Worm (Caenorhabditis elegans) whole organism, late embryonic: ENCODE data around the gene srx-102.

ENCODE experiments used
- ceh-22 ChIP-seq: sonication (generic microtip); optimal IDR thresholded peaks from 2 replicates; lab custom pipeline; 2017; ENCODE audit warnings: missing biosample characterization, missing genetic modification characterization
- ceh-34 ChIP-seq: sonication (generic microtip); optimal IDR thresholded peaks from 2 replicates; lab custom pipeline; 2016; ENCODE audit warnings: mild to moderate bottlenecking, missing genetic modification characterization, missing compliant biosample characterization
- ceh-9 ChIP-seq: sonication (generic microtip); optimal IDR thresholded peaks from 2 replicates; lab custom pipeline; 2016; ENCODE audit warnings: mild to moderate bottlenecking, missing genetic modification characterization, inconsistent platforms, missing compliant biosample characterization
- ets-4 ChIP-seq: sonication (generic microtip); optimal IDR thresholded peaks from 2 replicates; lab custom pipeline; 2016; ENCODE audit warnings: missing genetic modification characterization, missing compliant biosample characterization
- pha-4 ChIP-seq: fragments of 150-350 bp; optimal IDR thresholded peaks from 2 replicates; lab custom pipeline; 2018; ENCODE audit warnings: missing biosample characterization, missing genetic modification reagents, missing genetic modification characterization
- sox-4 ChIP-seq: sonication (generic microtip); optimal IDR thresholded peaks from 2 replicates; lab custom pipeline; 2017; ENCODE audit warnings: mild to moderate bottlenecking, missing genetic modification characterization, inconsistent platforms, missing compliant biosample characterization
- tbx-7 ChIP-seq: sonication (generic microtip); optimal IDR thresholded peaks from 2 replicates; lab custom pipeline; 2016; ENCODE audit warnings: missing genotype, missing genetic modification characterization, missing compliant biosample characterization

DNA sequence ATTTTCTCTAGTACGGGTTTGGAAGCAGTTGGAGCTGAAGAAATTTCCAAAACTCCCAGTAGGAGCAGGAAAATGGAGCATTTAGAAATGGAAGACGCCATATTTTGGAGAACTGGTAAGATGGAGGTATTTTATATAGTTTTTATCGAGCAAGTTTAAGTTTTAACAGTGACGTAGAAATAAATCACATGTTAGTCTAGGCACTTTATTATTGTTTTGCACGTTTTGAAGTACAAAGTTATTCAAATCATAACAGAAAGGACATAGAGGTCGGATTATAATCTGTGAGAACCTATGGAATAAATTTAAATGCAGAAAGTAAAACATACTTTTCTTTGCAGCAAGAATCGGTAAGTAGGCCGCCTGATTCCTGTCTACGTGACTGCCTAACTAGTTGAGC lies 30.8 kb downstream of the srx-102 start, which contains the start of gene F19B10.6:
- TF ChIP-seq tbx-7, result no peak
- TF ChIP-seq ceh-34 (tag; lab: Kevin White, UChicago), result no peak
- TF ChIP-seq pha-4 (tag; lab: Kevin White, UChicago), result no peak
- no peak for TF ChIP-seq sox-4
- no peak for TF ChIP-seq ceh-9 (tag; lab: Kevin White, UChicago)
- no peak for TF ChIP-seq ets-4 (tag; lab: Kevin White, UChicago)
- no peak for TF ChIP-seq ceh-22 (tag; lab: Kevin White, UChicago)
